Fruit fly (Drosophila melanogaster) whole organism, embryonic: ENCODE measurements around the gene Pvf1.

Experiments
- C15 ChIP-seq: fragments of 200-800 bp; sonication (Bioruptor generic); IDR thresholded peaks from 3 replicates; pipeline ENCODE4 v1.3.6; 2022; ENCODE audit warnings: missing biosample characterization, missing genetic modification characterization
- CG10959 ChIP-seq: fragments of 200-800 bp; sonication (Bioruptor generic); IDR thresholded peaks from 2 replicates; pipeline ENCODE4 v1.3.6; 2022; ENCODE audit warnings: missing biosample characterization, missing genetic modification characterization
- CG10979 ChIP-seq: fragments of 200-800 bp; sonication (Bioruptor generic); optimal IDR thresholded peaks from 2 replicates; lab custom pipeline; 2018; ENCODE audit warnings: missing biosample characterization, mild to moderate bottlenecking, missing genetic modification characterization, moderate library complexity
- CG11247 ChIP-seq: fragments of 200-800 bp; sonication (Bioruptor generic); IDR thresholded peaks from 2 replicates; pipeline ENCODE4 v1.3.6; 2022; ENCODE audit warnings: missing biosample characterization, missing genetic modification characterization
- CG11398 ChIP-seq: fragments of 200-800 bp; sonication (Bioruptor generic); optimal IDR thresholded peaks from 2 replicates; lab custom pipeline; 2016; ENCODE audit warnings: missing biosample characterization, missing genetic modification characterization
- CG12219 ChIP-seq: fragments of 200-800 bp; sonication (Bioruptor generic); optimal IDR thresholded peaks from 3 replicates; lab custom pipeline; 2018; ENCODE audit warnings: missing biosample characterization, mild to moderate bottlenecking, missing genetic modification characterization
- CG15696 ChIP-seq: fragments of 200-800 bp; sonication (Bioruptor generic); optimal IDR thresholded peaks from 2 replicates; lab custom pipeline; 2019; ENCODE audit warnings: missing biosample characterization, mild to moderate bottlenecking, missing genetic modification characterization, moderate library complexity
- CG16813 ChIP-seq: fragments of 200-800 bp; sonication (Bioruptor generic); IDR thresholded peaks from 3 replicates; pipeline ENCODE4 v1.3.6; 2022; ENCODE audit warnings: missing biosample characterization, missing genetic modification characterization; ENCODE audit not compliant: partially characterized antibody
- CG2889 ChIP-seq: fragments of 200-800 bp; sonication (Bioruptor generic); IDR thresholded peaks from 3 replicates; pipeline ENCODE4 v1.3.6; 2022; ENCODE audit warnings: missing biosample characterization, missing genetic modification characterization
- CG30020 ChIP-seq: fragments of 200-800 bp; optimal IDR thresholded peaks from 2 replicates; lab custom pipeline; 2019; ENCODE audit warnings: missing biosample characterization, mild to moderate bottlenecking, missing genetic modification characterization, moderate library complexity
- CG30403 ChIP-seq: fragments of 200-800 bp; sonication (Bioruptor generic); optimal IDR thresholded peaks from 3 replicates; lab custom pipeline; 2016; ENCODE audit warnings: missing biosample characterization, missing genetic modification characterization
- CG31224 ChIP-seq: fragments of 200-800 bp; sonication (Bioruptor generic); IDR thresholded peaks from 2 replicates; pipeline ENCODE4 v1.3.6; 2022; ENCODE audit warnings: missing biosample characterization, missing genetic modification characterization
- CG31365 ChIP-seq: fragments of 200-800 bp; sonication (Bioruptor generic); optimal IDR thresholded peaks from 2 replicates; lab custom pipeline; 2018; ENCODE audit warnings: missing biosample characterization, mild to moderate bottlenecking, missing genetic modification characterization
- CG33213 ChIP-seq: fragments of 200-800 bp; sonication (Bioruptor generic); optimal IDR thresholded peaks from 3 replicates; lab custom pipeline; 2016; ENCODE audit warnings: missing biosample characterization, missing genetic modification characterization
- CG3995 ChIP-seq: fragments of 200-800 bp; sonication (Bioruptor generic); optimal IDR thresholded peaks from 3 replicates; lab custom pipeline; 2016; ENCODE audit warnings: missing biosample characterization, missing genetic modification characterization
- CG4424 ChIP-seq: fragments of 200-800 bp; sonication (Bioruptor generic); optimal IDR thresholded peaks from 3 replicates; lab custom pipeline; 2016; ENCODE audit warnings: missing biosample characterization, missing genetic modification characterization
- CG6175 ChIP-seq: fragments of 200-800 bp; sonication (Bioruptor generic); IDR thresholded peaks from 3 replicates; pipeline ENCODE4 v1.3.6; 2022; ENCODE audit warnings: missing biosample characterization, missing genetic modification characterization
- CG6654 ChIP-seq: fragments of 200-800 bp; sonication (Bioruptor generic); optimal IDR thresholded peaks from 2 replicates; lab custom pipeline; 2017; ENCODE audit warnings: missing biosample characterization, mild to moderate bottlenecking, missing genetic modification characterization
- CG6683 ChIP-seq: fragments of 200-800 bp; sonication (Bioruptor generic); optimal IDR thresholded peaks from 2 replicates; lab custom pipeline; 2017; ENCODE audit warnings: missing biosample characterization, mild to moderate bottlenecking, missing genetic modification characterization, missing genetic modification reagents
- CG9215 ChIP-seq: fragments of 200-800 bp; sonication (Bioruptor generic); IDR thresholded peaks from 2 replicates; pipeline ENCODE4 v1.3.6; 2022; ENCODE audit warnings: missing biosample characterization, missing genetic modification characterization
- CG9437 ChIP-seq: fragments of 200-800 bp; sonication (Bioruptor generic); optimal IDR thresholded peaks from 2 replicates; lab custom pipeline; 2018; ENCODE audit warnings: missing biosample characterization, mild to moderate bottlenecking, missing genetic modification characterization
- CoRest ChIP-seq: fragments of 200-800 bp; sonication (Bioruptor generic); optimal IDR thresholded peaks from 3 replicates; lab custom pipeline; 2018; ENCODE audit warnings: missing biosample characterization, mild to moderate bottlenecking, missing genetic modification characterization, moderate library complexity
- D19A ChIP-seq: fragments of 200-800 bp; optimal IDR thresholded peaks from 3 replicates; lab custom pipeline; 2019; ENCODE audit warnings: missing biosample characterization, mild to moderate bottlenecking, missing genetic modification characterization, moderate library complexity
- Doc2 ChIP-seq: fragments of 200-800 bp; sonication (Bioruptor generic); IDR thresholded peaks from 2 replicates; pipeline ENCODE4 v1.3.6; 2022; ENCODE audit warnings: missing biosample characterization, missing genetic modification characterization
- Doc3 ChIP-seq: fragments of 200-800 bp; sonication (Bioruptor generic); IDR thresholded peaks from 3 replicates; pipeline ENCODE4 v1.3.6; 2022; ENCODE audit warnings: missing biosample characterization, missing genetic modification characterization; ENCODE audit not compliant: partially characterized antibody
- HmgD ChIP-seq: fragments of 200-800 bp; sonication (Bioruptor generic); optimal IDR thresholded peaks from 3 replicates; lab custom pipeline; 2016; ENCODE audit warnings: missing biosample characterization, missing genetic modification characterization
- Hr3 ChIP-seq: fragments of 200-800 bp; sonication (Bioruptor generic); optimal IDR thresholded peaks from 3 replicates; lab custom pipeline; 2016; ENCODE audit warnings: missing biosample characterization, missing genetic modification characterization
- Hr39 ChIP-seq: fragments of >200 bp; optimal IDR thresholded peaks from 2 replicates; lab custom pipeline; 2017
- Hsf ChIP-seq: fragments of 200-800 bp; sonication (Bioruptor generic); optimal IDR thresholded peaks from 3 replicates; lab custom pipeline; 2016; ENCODE audit warnings: missing biosample characterization, missing genetic modification characterization
- Lhr ChIP-seq: fragments of 200-800 bp; sonication (Bioruptor generic); optimal IDR thresholded peaks from 3 replicates; lab custom pipeline; 2017; ENCODE audit warnings: mild to moderate bottlenecking, missing biosample characterization, missing genetic modification reagents, missing genetic modification characterization
- Med ChIP-seq: fragments of 200-800 bp; sonication (Bioruptor generic); peaks from one replicate; lab custom pipeline; 2016; ENCODE audit warnings: missing biosample characterization, missing genetic modification characterization, mild to moderate bottlenecking, inconsistent platforms, moderate library complexity
- Neu2 ChIP-seq: fragments of 200-800 bp; sonication (Bioruptor generic); optimal IDR thresholded peaks from 3 replicates; lab custom pipeline; 2016; ENCODE audit warnings: missing biosample characterization, missing genetic modification characterization, borderline replicate concordance
- Poxn ChIP-seq: fragments of 200-800 bp; sonication (Bioruptor generic); IDR thresholded peaks from 2 replicates; pipeline ENCODE4 v1.3.6; 2022; ENCODE audit warnings: missing biosample characterization, missing genetic modification characterization
- crp ChIP-seq, 2 experiments: fragments of 200-800 bp; sonication (Bioruptor generic); optimal IDR thresholded peaks; 2 replicates in 1 of 2; 3 replicates in 1 of 2; lab custom pipeline; 2017; ENCODE audit warnings: missing biosample characterization in 2 of 2, missing genetic modification characterization in 2 of 2, mild to moderate bottlenecking in 1 of 2, moderate library complexity in 1 of 2
- gfzf ChIP-seq: fragments of 200-800 bp; sonication (Bioruptor generic); optimal IDR thresholded peaks from 2 replicates; lab custom pipeline; 2016; ENCODE audit warnings: missing biosample characterization, mild to moderate bottlenecking, missing genetic modification characterization, moderate library complexity
- inv ChIP-seq: fragments of 200-800 bp; sonication (Bioruptor generic); IDR thresholded peaks from 2 replicates; pipeline ENCODE4 v1.3.6; 2022; ENCODE audit warnings: missing biosample characterization, missing genetic modification characterization; ENCODE audit not compliant: partially characterized antibody
- jing ChIP-seq: fragments of 200-800 bp; sonication (Bioruptor generic); optimal IDR thresholded peaks from 2 replicates; lab custom pipeline; 2018; ENCODE audit warnings: missing biosample characterization, mild to moderate bottlenecking, missing genetic modification characterization
- mld ChIP-seq: fragments of 200-800 bp; sonication (Bioruptor generic); IDR thresholded peaks from 3 replicates; pipeline ENCODE4 v1.3.6; 2022; ENCODE audit warnings: missing biosample characterization, missing genetic modification characterization; ENCODE audit not compliant: partially characterized antibody
- pan ChIP-seq, 4 experiments: fragments of >200 bp in 3 of 4; fragments of 200-800 bp in 1 of 4; sonication (Bioruptor generic) in 1 of 4; optimal IDR thresholded peaks in 3 of 4; IDR thresholded peaks in 1 of 4; 2 replicates each; pipeline versions ENCODE4 v1.3.6 to Lab custom; 2017 to 2022; ENCODE audit warnings: missing biosample characterization in 2 of 4, missing genetic modification characterization in 2 of 4, mixed read lengths in 1 of 4
- phol ChIP-seq: fragments of 200-800 bp; sonication (Bioruptor generic); optimal IDR thresholded peaks from 3 replicates; lab custom pipeline; 2018; ENCODE audit warnings: missing biosample characterization, mild to moderate bottlenecking, missing genetic modification characterization, moderate library complexity
- psq ChIP-seq: fragments of 200-800 bp; sonication (Bioruptor generic); optimal IDR thresholded peaks from 2 replicates; lab custom pipeline; 2017; ENCODE audit warnings: missing biosample characterization, missing genetic modification characterization
- slbo ChIP-seq: fragments of 200-800 bp; sonication (Bioruptor generic); IDR thresholded peaks from 2 replicates; pipeline ENCODE4 v1.3.6; 2022; ENCODE audit warnings: missing biosample characterization, missing genetic modification characterization
- so ChIP-seq: fragments of 200-800 bp; sonication (Bioruptor generic); IDR thresholded peaks from 3 replicates; pipeline ENCODE4 v1.3.6; 2022; ENCODE audit warnings: missing biosample characterization, missing genetic modification characterization
- toy ChIP-seq: fragments of 200-800 bp; sonication (Bioruptor generic); IDR thresholded peaks from 2 replicates; pipeline ENCODE4 v1.3.6; 2022; ENCODE audit warnings: missing biosample characterization, missing genetic modification characterization
- trem ChIP-seq: fragments of 200-800 bp; optimal IDR thresholded peaks from 3 replicates; lab custom pipeline; 2019; ENCODE audit warnings: missing biosample characterization, mild to moderate bottlenecking, missing genetic modification characterization, moderate library complexity
- tx ChIP-seq: fragments of 200-800 bp; sonication (Bioruptor generic); optimal IDR thresholded peaks from 2 replicates; lab custom pipeline; 2016; ENCODE audit warnings: missing biosample characterization, missing genetic modification characterization
- yki ChIP-seq: fragments of >200 bp; optimal IDR thresholded peaks from 3 replicates; lab custom pipeline; 2018
- zfh1 ChIP-seq: fragments of 200-800 bp; sonication (Bioruptor generic); IDR thresholded peaks from 3 replicates; pipeline ENCODE4 v1.3.6; 2022; ENCODE audit warnings: missing biosample characterization, missing genetic modification characterization

Gene Pvf1

DNA sequence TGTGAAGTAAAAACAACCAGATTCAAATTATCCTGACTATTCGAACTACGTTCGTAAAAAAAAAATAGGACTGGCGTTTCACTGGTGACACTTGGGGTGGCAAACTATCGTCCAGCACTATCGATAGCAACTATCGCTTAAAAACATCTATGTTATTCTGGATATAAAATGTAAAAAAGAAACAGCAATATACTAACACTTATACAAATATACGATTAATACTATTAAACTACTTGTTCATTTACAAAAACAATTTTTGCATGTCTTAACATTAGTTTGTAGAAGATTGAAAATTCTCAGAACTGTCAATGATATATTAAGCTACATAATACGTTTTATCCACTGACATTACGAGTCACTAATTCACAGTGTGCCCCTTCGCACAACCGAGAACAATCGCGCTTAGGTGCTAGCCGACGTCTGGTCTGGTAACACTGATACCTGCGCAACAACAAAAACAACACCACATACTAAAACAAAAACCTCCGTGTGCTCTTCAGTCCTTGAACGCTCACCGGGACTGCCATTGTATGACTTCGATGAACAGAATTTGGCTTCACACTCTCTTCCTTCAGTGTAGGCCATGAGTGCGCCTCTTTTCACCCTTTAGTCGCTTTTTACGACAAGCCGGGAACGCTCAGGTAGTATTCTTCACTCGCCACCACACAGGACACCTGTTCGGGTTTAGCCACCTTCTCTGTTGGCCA, 48.9 kb upstream of the Pvf1 start, which contains the start of gene CG18259 (continued):
- no peak for TF ChIP-seq pan (optimal IDR thresholded peaks at IDR 0.05; lab: Kevin White, UChicago)
- no peak for TF ChIP-seq pan (GFP tag; optimal IDR thresholded peaks at IDR 0.05 in 1 of 2, IDR thresholded peaks at IDR 0.05 in 1 of 2)
- no peak for TF ChIP-seq crp (GFP tag; optimal IDR thresholded peaks at IDR 0.05; lab: Kevin White, UChicago)
- TF ChIP-seq CG6654 (GFP tag; lab: Kevin White, UChicago), result no peak
- TF ChIP-seq CG3995, result peak; percentile 47
- peak; percentile 80 for TF ChIP-seq gfzf (GFP tag; lab: Kevin White, UChicago)
- peak; percentile 56 for TF ChIP-seq phol (tag; lab: Kevin White, UChicago)
- TF ChIP-seq CG10979 (tag; lab: Kevin White, UChicago), result no peak
- no peak for TF ChIP-seq Hr39 (lab: Kevin White, UChicago)
- TF ChIP-seq CG30403 (GFP tag; lab: Kevin White, UChicago), result peak; percentile 1
- TF ChIP-seq Lhr (GFP tag; lab: Kevin White, UChicago), result peak; percentile 63

DNA sequence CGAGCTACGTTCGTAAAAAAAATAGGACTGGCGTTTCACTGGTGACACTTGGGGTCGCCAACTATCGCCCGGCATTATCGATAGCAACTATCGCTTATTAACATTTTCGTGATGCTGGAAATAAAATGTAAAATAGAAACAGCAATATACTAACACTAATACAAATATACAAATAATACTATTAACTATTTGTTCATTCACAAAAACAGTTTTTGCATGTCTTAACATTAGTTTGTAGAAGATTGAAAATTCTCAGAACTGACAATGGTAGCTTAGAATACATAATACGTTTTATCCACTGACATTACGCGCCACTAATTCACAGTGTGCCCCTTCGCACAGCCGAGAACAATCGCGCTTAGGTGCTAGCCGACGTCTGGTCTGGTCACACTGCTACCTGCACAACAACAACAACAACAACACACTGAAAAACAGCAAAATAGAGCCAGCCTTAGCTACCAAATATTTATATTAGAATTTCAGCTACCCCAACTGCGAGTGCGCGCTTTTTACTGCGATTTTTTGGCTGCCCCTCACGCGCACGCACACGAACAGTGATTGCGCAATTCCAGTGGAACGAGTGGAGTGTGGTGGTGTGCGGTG, 44.2 kb upstream of the Pvf1 start, which contains the start of the genes CG6961 and S6KL:
Gene CG6961, minus strand, starts transcription at position 68 of the 603 bp plus-strand sequence.
Gene S6KL, plus strand, starts transcription at position 322 of the 603 bp plus-strand sequence.
- TF ChIP-seq mld, result peak; percentile 54; the same call in 1 of the 3 replicates
- TF ChIP-seq tx (GFP tag; lab: Kevin White, UChicago), result no peak
- TF ChIP-seq CG31224 (GFP tag; lab: Robert Waterston, UW), result no peak
- no peak for TF ChIP-seq Neu2 (GFP tag; lab: Kevin White, UChicago)
- peak; percentile 71 for TF ChIP-seq Doc3
- TF ChIP-seq zfh1 (GFP tag; lab: Robert Waterston, UW), result no peak
- TF ChIP-seq D19A (tag; lab: Kevin White, UChicago), result no peak
- peak; percentile 15 for TF ChIP-seq CG33213 (GFP tag; lab: Kevin White, UChicago)
- no peak for TF ChIP-seq CG10959
- no peak for TF ChIP-seq CG9215 (GFP tag; lab: Robert Waterston, UW)
- peak; percentile 64 for TF ChIP-seq Med
- TF ChIP-seq Hsf (GFP tag; lab: Kevin White, UChicago), result no peak
- TF ChIP-seq Poxn (GFP tag; lab: Robert Waterston, UW), result no peak
- no peak for TF ChIP-seq jing (GFP tag; lab: Kevin White, UChicago)
- TF ChIP-seq HmgD (GFP tag; lab: Kevin White, UChicago), result no peak
- no peak for TF ChIP-seq CG11398 (GFP tag; lab: Kevin White, UChicago)
- TF ChIP-seq so (GFP tag; lab: Robert Waterston, UW), result no peak
- TF ChIP-seq Doc2, result no peak
- no peak for TF ChIP-seq CG9437
- peak; percentile 87 for TF ChIP-seq CG16813 (GFP tag; lab: Robert Waterston, UW)
- TF ChIP-seq CG30020 (tag; lab: Kevin White, UChicago), result peak; percentile 95
- peak; percentile 79 for TF ChIP-seq inv (GFP tag; lab: Robert Waterston, UW)
- TF ChIP-seq toy (GFP tag; lab: Robert Waterston, UW), result no peak
- TF ChIP-seq C15, result no peak
- no peak for TF ChIP-seq slbo (GFP tag; lab: Robert Waterston, UW)
- TF ChIP-seq yki (lab: Kevin White, UChicago), result no peak
- no peak for TF ChIP-seq CG12219 (GFP tag; lab: Kevin White, UChicago)
- TF ChIP-seq CoRest (tag; lab: Kevin White, UChicago), result peak; percentile 44
- no peak for TF ChIP-seq CG2889 (GFP tag; lab: Robert Waterston, UW)
- no peak for TF ChIP-seq CG15696 (tag; lab: Kevin White, UChicago)
- TF ChIP-seq Hr3 (GFP tag; lab: Kevin White, UChicago), result no peak
- no peak for TF ChIP-seq CG31365
- peak; percentile 56 for TF ChIP-seq trem (tag; lab: Kevin White, UChicago)
- no peak for TF ChIP-seq CG6683 (GFP tag; lab: Kevin White, UChicago)
- TF ChIP-seq CG6175 (GFP tag; lab: Robert Waterston, UW), result no peak
- no peak for TF ChIP-seq psq
- no peak for TF ChIP-seq CG4424 (GFP tag; lab: Kevin White, UChicago)
- TF ChIP-seq CG11247 (GFP tag; lab: Robert Waterston, UW), result no peak
